Worm (Caenorhabditis elegans) whole organism, L1 larva: ENCODE measurements around the gene trp-1.
A peak's percentile ranks its signal among the peaks of the same experiment; 100 is the strongest.

Experiments used
- C16A3.4 ChIP-seq: fragments of 150-350 bp; optimal IDR thresholded peaks from 2 replicates; lab custom pipeline; 2014; ENCODE audit warnings: missing biosample characterization, missing genetic modification characterization
- C34B4.2 ChIP-seq: sonication (generic microtip); optimal IDR thresholded peaks from 2 replicates; lab custom pipeline; 2017; ENCODE audit warnings: mild to moderate bottlenecking, missing genetic modification characterization, missing compliant biosample characterization
- F16B12.6 ChIP-seq: fragments of 150-350 bp; optimal IDR thresholded peaks from 2 replicates; lab custom pipeline; 2014; ENCODE audit warnings: missing biosample characterization, missing genetic modification characterization
- alr-1 ChIP-seq: fragments of 200-800 bp; sonication (Bioruptor generic); optimal IDR thresholded peaks from 2 replicates; lab custom pipeline; 2018; ENCODE audit warnings: borderline replicate concordance, mild to moderate bottlenecking, missing genetic modification characterization, missing compliant biosample characterization
- aly-2 ChIP-seq: fragments of 150-350 bp; optimal IDR thresholded peaks from 2 replicates; lab custom pipeline; 2014; ENCODE audit warnings: missing biosample characterization, missing genetic modification characterization
- blmp-1 ChIP-seq: fragments of 150-350 bp; optimal IDR thresholded peaks from 2 replicates; lab custom pipeline; 2014; ENCODE audit warnings: missing biosample characterization, missing genetic modification characterization
- ceh-63 ChIP-seq: fragments of 200-800 bp; sonication (Bioruptor generic); optimal IDR thresholded peaks from 2 replicates; lab custom pipeline; 2018; ENCODE audit warnings: mild to moderate bottlenecking, missing genetic modification characterization, missing compliant biosample characterization
- ceh-8 ChIP-seq: fragments of 200-800 bp; sonication (Bioruptor generic); optimal IDR thresholded peaks from 2 replicates; lab custom pipeline; 2018; ENCODE audit warnings: mild to moderate bottlenecking, missing genetic modification characterization, moderate library complexity, missing compliant biosample characterization
- ceh-82 ChIP-seq, 3 experiments: fragments of 150-350 bp in 1 of 3; sonication (generic microtip) in 2 of 3; optimal IDR thresholded peaks; 2 replicates each; lab custom pipeline; 2014 to 2017; ENCODE audit warnings: missing biosample characterization in 3 of 3, missing genetic modification characterization in 3 of 3
- ceh-88 ChIP-seq: fragments of 200-800 bp; sonication (Bioruptor generic); IDR thresholded peaks from 2 replicates; pipeline ENCODE4 v1.3.6; 2022; ENCODE audit warnings: missing genetic modification characterization, missing compliant biosample characterization
- dpl-1 ChIP-seq, 3 experiments: fragments of 150-350 bp in 2 of 3; sonication (generic microtip) in 1 of 3; optimal IDR thresholded peaks; 2 replicates each; lab custom pipeline; 2014 to 2017; ENCODE audit warnings: missing biosample characterization in 3 of 3, missing genetic modification characterization in 3 of 3, missing genetic modification reagents in 3 of 3
- efl-1 ChIP-seq, 4 experiments: fragments of 150-350 bp; optimal IDR thresholded peaks in 3 of 4; peaks in 1 of 4; 1 replicate in 1 of 4; 2 replicates in 3 of 4; lab custom pipeline; 2014; ENCODE audit warnings: missing biosample characterization in 2 of 4, missing genetic modification characterization in 2 of 4, missing genetic modification reagents in 2 of 4
- egl-13 ChIP-seq: sonication (generic microtip); optimal IDR thresholded peaks from 2 replicates; lab custom pipeline; 2016; ENCODE audit warnings: missing genotype, missing genetic modification reagents, missing genetic modification characterization, missing compliant biosample characterization
- egl-27 ChIP-seq, 2 experiments: fragments of 150-350 bp in 1 of 2; sonication (generic microtip); optimal IDR thresholded peaks; 3 replicates each; lab custom pipeline; 2017 to 2018; ENCODE audit warnings: missing biosample characterization in 2 of 2, missing genetic modification characterization in 2 of 2, missing genetic modification reagents in 2 of 2
- fkh-10 ChIP-seq: sonication (generic microtip); optimal IDR thresholded peaks from 2 replicates; lab custom pipeline; 2017; ENCODE audit warnings: missing biosample characterization, missing genetic modification reagents, missing genetic modification characterization
- grh-1 ChIP-seq: fragments of 200-800 bp; sonication (Bioruptor generic); IDR thresholded peaks from 2 replicates; pipeline ENCODE4 v1.3.6; 2022; ENCODE audit warnings: missing genetic modification reagents, missing genetic modification characterization, missing compliant biosample characterization
- jun-1 ChIP-seq: fragments of 150-350 bp; optimal IDR thresholded peaks from 2 replicates; lab custom pipeline; 2014; ENCODE audit warnings: missing biosample characterization, missing genetic modification reagents, missing genetic modification characterization
- lin-14 ChIP-seq: fragments of 200-800 bp; sonication (Bioruptor generic); optimal IDR thresholded peaks from 2 replicates; lab custom pipeline; 2018; ENCODE audit warnings: mild to moderate bottlenecking, missing genetic modification characterization, moderate library complexity, missing compliant biosample characterization
- lin-39 ChIP-seq: fragments of 150-350 bp; optimal IDR thresholded peaks from 2 replicates; lab custom pipeline; 2014; ENCODE audit warnings: missing biosample characterization, missing genetic modification reagents, missing genetic modification characterization
- mdl-1 ChIP-seq, 2 experiments: fragments of 150-350 bp; optimal IDR thresholded peaks; 2 replicates each; lab custom pipeline; 2014 to 2017; ENCODE audit warnings: missing biosample characterization in 2 of 2, missing genetic modification characterization in 2 of 2, inconsistent platforms in 1 of 2
- mef-2 ChIP-seq: fragments of 150-350 bp; optimal IDR thresholded peaks from 2 replicates; lab custom pipeline; 2014; ENCODE audit warnings: missing biosample characterization, missing genetic modification characterization
- mep-1 ChIP-seq: fragments of 150-350 bp; optimal IDR thresholded peaks from 2 replicates; lab custom pipeline; 2014; ENCODE audit warnings: missing biosample characterization, missing genetic modification characterization
- nhr-11 ChIP-seq: fragments of 150-350 bp; optimal IDR thresholded peaks from 2 replicates; lab custom pipeline; 2014; ENCODE audit warnings: missing biosample characterization, missing genetic modification characterization
- nhr-19 ChIP-seq: fragments of 200-800 bp; sonication (Bioruptor generic); conservative IDR thresholded peaks from 2 replicates; pipeline ENCODE4 v1.3.6; 2022; ENCODE audit warnings: missing genetic modification characterization, missing compliant biosample characterization
- nhr-20 ChIP-seq: sonication (generic microtip); optimal IDR thresholded peaks from 2 replicates; lab custom pipeline; 2016; ENCODE audit warnings: mild to moderate bottlenecking, missing genetic modification characterization, missing compliant biosample characterization
- nhr-47 ChIP-seq: sonication (generic microtip); optimal IDR thresholded peaks from 2 replicates; lab custom pipeline; 2016; ENCODE audit warnings: mild to moderate bottlenecking, missing genetic modification characterization, moderate library complexity, missing compliant biosample characterization
- nhr-71 ChIP-seq: sonication (generic microtip); optimal IDR thresholded peaks from 2 replicates; lab custom pipeline; 2016; ENCODE audit warnings: mild to moderate bottlenecking, missing genetic modification characterization, moderate library complexity, missing compliant biosample characterization
- nhr-76 ChIP-seq: sonication (generic microtip); optimal IDR thresholded peaks from 2 replicates; lab custom pipeline; 2017; ENCODE audit warnings: missing biosample characterization, missing genetic modification characterization
- nhr-77 ChIP-seq: fragments of 150-350 bp; optimal IDR thresholded peaks from 2 replicates; lab custom pipeline; 2014; ENCODE audit warnings: missing biosample characterization, missing genetic modification characterization
- nhr-85 ChIP-seq: sonication (generic microtip); peaks from one replicate; lab custom pipeline; 2016; ENCODE audit warnings: missing genetic modification characterization, inconsistent platforms, missing compliant biosample characterization
- nhr-90 ChIP-seq: sonication (generic microtip); optimal IDR thresholded peaks from 2 replicates; lab custom pipeline; 2016; ENCODE audit warnings: mild to moderate bottlenecking, missing genetic modification characterization, missing compliant biosample characterization; ENCODE audit not compliant: poor library complexity
- pag-3 ChIP-seq: sonication (generic microtip); optimal IDR thresholded peaks from 2 replicates; lab custom pipeline; 2017; ENCODE audit warnings: missing genetic modification characterization, mild to moderate bottlenecking, missing compliant biosample characterization, antibody characterized with exemption, borderline replicate concordance; ENCODE audit not compliant: insufficient read depth
- pax-3 ChIP-seq: fragments of 200-800 bp; sonication (Bioruptor generic); optimal IDR thresholded peaks from 2 replicates; lab custom pipeline; 2018; ENCODE audit warnings: mild to moderate bottlenecking, missing genetic modification characterization, moderate library complexity, missing compliant biosample characterization
- pqm-1 ChIP-seq: sonication (generic microtip); optimal IDR thresholded peaks from 3 replicates; lab custom pipeline; 2017; ENCODE audit warnings: missing biosample characterization, missing genetic modification characterization
- rnt-1 ChIP-seq: sonication (generic microtip); optimal IDR thresholded peaks from 2 replicates; lab custom pipeline; 2016; ENCODE audit warnings: mild to moderate bottlenecking, missing genetic modification characterization, moderate library complexity, missing compliant biosample characterization
- skn-1 ChIP-seq: fragments of 150-350 bp; optimal IDR thresholded peaks from 2 replicates; lab custom pipeline; 2014; ENCODE audit warnings: missing biosample characterization, missing genetic modification characterization
- snu-23 ChIP-seq: sonication (generic microtip); optimal IDR thresholded peaks from 2 replicates; lab custom pipeline; 2016; ENCODE audit warnings: missing genetic modification characterization, missing compliant biosample characterization
- sptf-1 ChIP-seq: fragments of 150-350 bp; optimal IDR thresholded peaks from 2 replicates; lab custom pipeline; 2014; ENCODE audit warnings: missing biosample characterization, missing genetic modification characterization
- unc-130 ChIP-seq: fragments of 150-350 bp; optimal IDR thresholded peaks from 2 replicates; lab custom pipeline; 2017; ENCODE audit warnings: missing biosample characterization, missing genetic modification characterization, inconsistent platforms
- unc-30 ChIP-seq: sonication (generic microtip); optimal IDR thresholded peaks from 2 replicates; lab custom pipeline; 2017; ENCODE audit warnings: missing biosample characterization, missing genetic modification characterization
- xbp-1 ChIP-seq: sonication (generic microtip); optimal IDR thresholded peaks from 2 replicates; lab custom pipeline; 2016; ENCODE audit warnings: missing genetic modification characterization, missing compliant biosample characterization
- ztf-11 ChIP-seq, 2 experiments: sonication (generic microtip); optimal IDR thresholded peaks; 2 replicates each; lab custom pipeline; 2016 to 2017; ENCODE audit warnings: missing genetic modification characterization in 2 of 2, missing biosample characterization in 1 of 2, missing compliant biosample characterization in 1 of 2
- ztf-4 ChIP-seq: fragments of 150-350 bp; optimal IDR thresholded peaks from 2 replicates; lab custom pipeline; 2014; ENCODE audit warnings: missing biosample characterization, missing genetic modification characterization

trp-1 gene

ce11 chrIII:8520589-8520988 is 14.3 kb upstream of the trp-1 start (continued):
- TF ChIP-seq alr-1 (tag; lab: Kevin White, UChicago) (no peak), pax-3 (tag; lab: Kevin White, UChicago) (no peak), nhr-47 (tag; lab: Kevin White, UChicago) (no peak), ztf-11 (tag; optimal IDR thresholded peaks at IDR 0.05; lab: Kevin White, UChicago) (no peak), blmp-1 (tag; lab: Kevin White, UChicago) (no peak), egl-27 (tag; optimal IDR thresholded peaks at IDR 0.05; lab: Kevin White, UChicago) (no peak), mep-1 (no peak), nhr-77 (tag; lab: Kevin White, UChicago) (peak; percentile 54), nhr-71 (tag; lab: Kevin White, UChicago) (peak; percentile 11), xbp-1 (tag; lab: Kevin White, UChicago) (no peak), rnt-1 (tag; lab: Kevin White, UChicago) (no peak), nhr-85 (no peak), pag-3 (no peak), ceh-8 (no peak), sptf-1 (tag; lab: Kevin White, UChicago) (no peak), nhr-19 (GFP tag; lab: Robert Waterston, UW) (no peak), dpl-1 (GFP tag; optimal IDR thresholded peaks at IDR 0.05; lab: Kevin White, UChicago) (no peak), unc-130 (tag; lab: Kevin White, UChicago) (no peak), ztf-4 (tag; lab: Kevin White, UChicago) (no peak)

DNA sequence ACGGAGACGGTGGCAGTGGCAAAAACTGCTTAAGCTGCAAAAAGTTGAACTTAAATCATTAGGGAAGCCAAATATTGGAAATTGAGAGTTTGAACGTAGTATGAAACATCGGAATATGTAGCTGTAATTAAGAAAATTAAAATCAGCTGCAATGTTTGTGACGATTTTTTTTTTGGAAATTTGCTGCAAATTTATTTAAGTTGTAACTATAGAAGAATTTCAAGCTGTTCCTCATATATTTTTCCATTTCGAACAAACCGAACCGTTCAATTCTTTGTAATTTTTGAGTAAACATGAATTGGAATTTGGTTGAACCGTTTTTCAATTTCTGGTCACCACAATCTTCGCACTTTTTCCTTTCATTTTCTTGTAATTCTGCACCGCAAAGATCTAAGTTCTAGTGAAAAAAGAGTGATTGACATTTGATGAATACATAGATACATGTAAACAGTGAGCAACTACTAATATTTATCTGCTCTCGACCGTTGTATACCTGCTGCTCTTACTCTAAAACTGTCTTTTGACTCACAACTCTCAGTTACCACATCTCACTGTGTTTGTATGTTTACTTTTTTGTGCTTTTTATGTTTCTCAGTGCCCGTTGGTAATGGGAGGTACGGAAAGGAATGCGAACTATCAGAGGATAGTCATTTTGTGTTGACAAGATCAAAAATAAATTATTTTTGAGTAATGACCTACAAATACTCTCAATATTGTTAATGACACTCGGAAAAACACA is 13.1 kb upstream of the trp-1 start:
- TF ChIP-seq ceh-63 (GFP tag; lab: Kevin White, UChicago), result no peak
- no peak for TF ChIP-seq pag-3
- TF ChIP-seq sptf-1 (tag; lab: Kevin White, UChicago), result no peak
- no peak for TF ChIP-seq jun-1 (tag; lab: Kevin White, UChicago)
- TF ChIP-seq nhr-11, result no peak

DNA sequence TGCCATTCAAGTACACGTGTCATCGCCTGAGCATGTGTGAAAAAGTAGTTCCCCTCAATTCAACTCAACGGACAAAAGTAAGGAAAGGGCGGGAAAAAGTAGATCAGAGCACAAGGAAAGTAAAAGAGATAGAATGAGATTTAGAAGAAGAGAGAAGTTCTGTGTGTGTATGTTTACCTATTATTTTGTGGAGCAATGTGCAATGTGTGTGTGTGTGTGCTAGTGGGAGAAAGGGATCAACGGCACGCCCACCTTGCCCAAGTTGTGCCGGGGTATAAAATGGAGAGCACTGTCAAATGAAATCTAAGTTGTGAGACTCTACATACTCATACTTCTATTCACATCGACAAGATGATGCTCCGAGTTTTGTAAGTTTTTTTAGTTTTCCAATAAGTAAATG is 10.2 kb upstream of the trp-1 start, which contains the start of gene idpp-15:
idpp-15 (plus strand) TSS at position 301 of the 400 bp plus-strand sequence.
- TF ChIP-seq skn-1, result no peak
- no peak for TF ChIP-seq pqm-1 (tag; lab: Kevin White, UChicago)
- no peak for TF ChIP-seq egl-13
- no peak for TF ChIP-seq ceh-88 (GFP tag; lab: Robert Waterston, UW)
- no peak for TF ChIP-seq nhr-20 (tag; lab: Kevin White, UChicago)
- TF ChIP-seq fkh-10 (GFP tag; lab: Kevin White, UChicago), result no peak
- TF ChIP-seq lin-39 (tag; lab: Kevin White, UChicago), result no peak

DNA sequence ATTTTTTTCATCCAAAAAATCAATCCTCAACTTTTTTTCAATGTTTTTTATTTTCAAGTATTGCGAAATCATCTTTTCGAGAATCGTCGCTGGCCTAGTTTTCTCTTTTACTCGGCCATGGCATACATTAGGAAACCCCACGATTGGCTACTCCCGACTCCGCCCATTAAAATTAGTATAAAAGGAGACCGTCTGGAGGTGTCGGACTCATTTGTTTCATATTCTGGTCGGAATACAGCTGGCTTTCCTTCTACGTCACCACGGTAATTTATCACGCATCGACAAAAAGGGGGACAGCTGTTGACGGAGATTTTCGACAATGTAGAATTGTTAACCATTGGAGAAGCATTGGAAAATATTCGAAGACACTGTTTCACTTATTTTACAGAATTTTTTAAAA is 5.9 kb upstream of the trp-1 start:
- TF ChIP-seq F16B12.6 (tag; lab: Kevin White, UChicago) (no peak), efl-1 (optimal IDR thresholded peaks at IDR 0.05; lab: Kevin White, UChicago) (peak; percentile 58 to 66), efl-1 (GFP tag; optimal IDR thresholded peaks at IDR 0.05 in 1 of 2; lab: Kevin White, UChicago) (peak; percentile 68 to 94), egl-13 (peak; percentile 82), mep-1 (peak; percentile 83), jun-1 (tag; lab: Kevin White, UChicago) (peak; percentile 43), skn-1 (peak; percentile 73), C34B4.2 (no peak), nhr-76 (no peak), unc-30 (no peak), C16A3.4 (tag; lab: Kevin White, UChicago) (no peak), snu-23 (peak; percentile 71), mef-2 (tag; lab: Kevin White, UChicago) (no peak), mdl-1 (tag; optimal IDR thresholded peaks at IDR 0.05; lab: Kevin White, UChicago) (peak in 1 of 2 experiments; percentile 21), aly-2 (tag; lab: Kevin White, UChicago) (peak; percentile 40), unc-130 (tag; lab: Kevin White, UChicago) (no peak), lin-39 (tag; lab: Kevin White, UChicago) (peak; percentile 47), ceh-8 (peak; percentile 67), nhr-19 (GFP tag; lab: Robert Waterston, UW) (peak; percentile 56), nhr-20 (tag; lab: Kevin White, UChicago) (peak; percentile 73), blmp-1 (tag; lab: Kevin White, UChicago) (peak; percentile 64), nhr-11 (peak; percentile 22), lin-14 (GFP tag; lab: Kevin White, UChicago) (peak; percentile 86), grh-1 (GFP tag; lab: Robert Waterston, UW) (peak; percentile 64), xbp-1 (tag; lab: Kevin White, UChicago) (peak; percentile 86), nhr-90 (tag; lab: Kevin White, UChicago) (peak; percentile 74), ceh-82 (tag; optimal IDR thresholded peaks at IDR 0.05; lab: Kevin White, UChicago) (peak in 2 of 3 experiments; percentile 48 to 53), rnt-1 (tag; lab: Kevin White, UChicago) (peak; percentile 89), nhr-85 (peak; percentile 97)
